Fruit fly (Drosophila melanogaster): ENCODE measurements around the gene Mf.

Gene Mf

DNA sequence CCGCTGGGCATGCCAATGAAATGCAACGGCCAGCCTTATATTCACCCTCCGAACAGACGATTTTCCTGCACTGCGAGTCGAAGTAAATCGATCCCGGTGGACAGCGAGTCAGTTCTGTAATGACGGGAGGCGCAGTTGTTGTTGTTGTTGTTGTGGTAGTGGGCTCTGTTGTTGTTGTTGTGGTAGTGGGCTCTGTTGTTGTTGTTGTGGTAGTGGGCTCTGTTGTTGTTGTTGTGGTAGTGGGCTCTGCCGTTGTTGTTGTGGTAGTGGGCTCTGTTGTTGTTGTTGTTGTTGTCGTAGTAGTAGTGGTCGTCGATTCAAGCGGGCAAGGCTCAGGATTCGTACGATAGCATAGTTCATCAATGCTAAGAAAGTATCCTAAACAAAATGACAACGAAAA, 45.3 kb downstream of the Mf start:
- TF ChIP-seq CG1621 (tag; optimal IDR thresholded peaks at IDR 0.05) (no peak), CG34406 (GFP tag; optimal IDR thresholded peaks at IDR 0.05) (no peak), fd59A (GFP tag; optimal IDR thresholded peaks at IDR 0.05) (no peak), dac (GFP tag; optimal IDR thresholded peaks at IDR 0.05) (no peak), CG11902 (GFP tag; optimal IDR thresholded peaks at IDR 0.05) (no peak), CG4318 (GFP tag; optimal IDR thresholded peaks at IDR 0.05) (no peak), spab (GFP tag; optimal IDR thresholded peaks at IDR 0.05) (no peak), CG6163 (GFP tag; IDR thresholded peaks at IDR 0.05) (no peak), vri (GFP tag; optimal IDR thresholded peaks at IDR 0.05) (no peak), OdsH (GFP tag; optimal IDR thresholded peaks at IDR 0.05) (no peak), eg (GFP tag; IDR thresholded peaks at IDR 0.05) (no peak), CG3919 (GFP tag; optimal IDR thresholded peaks at IDR 0.05) (no peak), Ets96B (tag; optimal IDR thresholded peaks at IDR 0.05) (no peak), Sox102F (GFP tag; optimal IDR thresholded peaks at IDR 0.05) (no peak), svp (GFP tag) (no peak), CG6276 (GFP tag; optimal IDR thresholded peaks at IDR 0.05) (no peak), CG6808 (GFP tag; optimal IDR thresholded peaks at IDR 0.05) (no peak), achi (GFP tag; optimal IDR thresholded peaks at IDR 0.05) (no peak), CG16779 (tag; optimal IDR thresholded peaks at IDR 0.05) (no peak), CG8319 (GFP tag; optimal IDR thresholded peaks at IDR 0.05) (no peak)

- TF ChIP-seq eg (GFP tag; IDR thresholded peaks at IDR 0.05) (no peak), dac (GFP tag; optimal IDR thresholded peaks at IDR 0.05) (no peak), Eip93F (GFP tag; optimal IDR thresholded peaks at IDR 0.05) (no peak), esn (GFP tag; optimal IDR thresholded peaks at IDR 0.05) (peak; percentile 69), pdm3 (GFP tag; optimal IDR thresholded peaks at IDR 0.05) (peak; percentile 32), Hr39 (GFP tag; optimal IDR thresholded peaks at IDR 0.05) (peak; percentile 28), Sox102F (GFP tag; optimal IDR thresholded peaks at IDR 0.05) (peak; percentile 73), CG8319 (GFP tag; optimal IDR thresholded peaks at IDR 0.05) (no peak), Met (GFP tag; optimal IDR thresholded peaks at IDR 0.05) (peak; percentile 49), CG32006 (GFP tag; optimal IDR thresholded peaks at IDR 0.05) (no peak), CG15336 (GFP tag; IDR thresholded peaks at IDR 0.05) (no peak), CG6792 (GFP tag; optimal IDR thresholded peaks at IDR 0.05) (peak; percentile 24), CG6808 (GFP tag; optimal IDR thresholded peaks at IDR 0.05) (no peak), achi (GFP tag; optimal IDR thresholded peaks at IDR 0.05) (peak; percentile 62), fd85E (GFP tag; optimal IDR thresholded peaks at IDR 0.05) (no peak), Sox15 (GFP tag; optimal IDR thresholded peaks at IDR 0.05) (no peak), CG6854 (GFP tag; optimal IDR thresholded peaks at IDR 0.05) (peak; percentile 36), CG9139 (GFP tag; optimal IDR thresholded peaks at IDR 0.05) (no peak), ss (GFP tag; optimal IDR thresholded peaks at IDR 0.05) (peak in 1 of 2 experiments; percentile 34), CG11762 (GFP tag; optimal IDR thresholded peaks at IDR 0.05; ENCODE audit: insufficient read depth) (no peak), cyc (GFP tag; optimal IDR thresholded peaks at IDR 0.05) (peak; percentile 21), CG8632 (GFP tag; optimal IDR thresholded peaks at IDR 0.05) (no peak), CG6276 (GFP tag; optimal IDR thresholded peaks at IDR 0.05) (peak; percentile 16), Sox14 (GFP tag; optimal IDR thresholded peaks at IDR 0.05) (peak; percentile 88), CG34406 (GFP tag; optimal IDR thresholded peaks at IDR 0.05) (peak; percentile 69), Smox (GFP tag; optimal IDR thresholded peaks at IDR 0.05) (no peak), Eip78C (GFP tag) (peak; percentile 92), vri (GFP tag; optimal IDR thresholded peaks at IDR 0.05) (peak; percentile 77), dsx (GFP tag; optimal IDR thresholded peaks at IDR 0.05; ENCODE audit: poor library complexity, severe bottlenecking) (peak; percentile 92), svp (GFP tag) (peak; percentile 51), CG3919 (GFP tag; optimal IDR thresholded peaks at IDR 0.05) (peak; percentile 61), Ets96B (tag; optimal IDR thresholded peaks at IDR 0.05) (peak; percentile 12), Gug (GFP tag; IDR thresholded peaks at IDR 0.05) (no peak), CG1621 (tag; optimal IDR thresholded peaks at IDR 0.05) (peak; percentile 40), Hr38 (GFP tag; optimal IDR thresholded peaks at IDR 0.05) (no peak), CG3032 (tag; optimal IDR thresholded peaks at IDR 0.05) (peak; percentile 23), CG11902 (GFP tag; optimal IDR thresholded peaks at IDR 0.05) (no peak), lz (GFP tag; optimal IDR thresholded peaks at IDR 0.05) (peak; percentile 48), CG4318 (GFP tag; optimal IDR thresholded peaks at IDR 0.05) (no peak), CG16779 (tag; optimal IDR thresholded peaks at IDR 0.05) (peak; percentile 22), Lpt (GFP tag; optimal IDR thresholded peaks at IDR 0.05) (peak; percentile 44), spab (GFP tag; optimal IDR thresholded peaks at IDR 0.05) (no peak), net (GFP tag; optimal IDR thresholded peaks at IDR 0.05) (peak; percentile 61), Ets21C (GFP tag; optimal IDR thresholded peaks at IDR 0.05) (no peak), CG31627 (GFP tag; optimal IDR thresholded peaks at IDR 0.05) (peak; percentile 29)
These were observed 49.6 kb downstream of the Mf start, which contains the start of gene CG42788 for dm6 chr3R:15131677-15132076. Gene CG42788, minus strand, starts transcription at chr3R:15131926.
